Fruit fly (Drosophila melanogaster): ENCODE results near the gene CG15771.

CG15771 gene

DNA sequence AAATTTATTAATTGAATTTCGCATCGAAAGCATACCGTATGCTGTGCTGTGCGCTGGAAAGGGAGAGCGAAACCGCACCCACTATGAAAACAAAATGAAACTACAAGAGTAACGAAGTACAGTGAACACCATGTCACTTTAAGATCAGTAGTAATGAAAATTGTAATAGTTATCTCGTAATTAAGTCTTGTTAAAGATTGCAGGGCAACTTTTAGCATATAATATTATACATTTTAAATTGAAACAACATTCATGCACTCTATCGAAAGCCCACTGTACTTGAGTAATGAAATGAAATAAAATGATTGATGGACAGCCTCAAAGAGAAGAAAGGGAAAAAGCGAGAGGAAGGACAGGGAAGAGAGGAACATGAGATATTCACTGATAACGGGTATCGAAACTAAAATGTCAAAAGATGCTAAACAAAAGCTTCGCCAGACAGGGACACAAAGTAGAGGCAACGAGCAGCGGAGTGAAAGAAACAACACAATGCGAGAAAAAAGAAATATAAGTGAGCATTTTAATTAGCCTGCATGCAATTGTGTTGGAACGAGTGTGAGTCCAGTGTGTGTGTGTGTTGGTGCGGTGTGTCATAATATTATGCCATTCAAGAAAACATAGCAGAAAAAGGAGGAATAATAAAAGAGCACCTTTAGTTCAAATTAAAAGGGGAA is 20.0 kb upstream of the CG15771 start:
- TF ChIP-seq usp (GFP tag; optimal IDR thresholded peaks at IDR 0.05) = no peak
- TF ChIP-seq Dll (optimal IDR thresholded peaks at IDR 0.05) = no peak
- no peak for TF ChIP-seq CG8478 (optimal IDR thresholded peaks at IDR 0.05)
- no peak for TF ChIP-seq psq (optimal IDR thresholded peaks at IDR 0.05)
- no peak for TF ChIP-seq EcR (GFP tag; optimal IDR thresholded peaks at IDR 0.05)
- TF ChIP-seq pan (optimal IDR thresholded peaks at IDR 0.05) = no peak

- TF ChIP-seq EcR (GFP tag; optimal IDR thresholded peaks at IDR 0.05) (no peak), Dll (optimal IDR thresholded peaks at IDR 0.05) (no peak), CG8478 (optimal IDR thresholded peaks at IDR 0.05) (no peak), usp (GFP tag; optimal IDR thresholded peaks at IDR 0.05) (no peak), pan (optimal IDR thresholded peaks at IDR 0.05) (no peak), psq (optimal IDR thresholded peaks at IDR 0.05) (no peak)
These were observed 18.2 kb upstream of the CG15771 start for dm6 chrX:5737157-5737556.

dm6 chrX:5737676-5738220 is 17.6 kb upstream of the CG15771 start, which contains the start of gene Snx27:
TSS of gene Snx27 (minus strand) at chrX:5738031.
- no peak for TF ChIP-seq CG8478 (optimal IDR thresholded peaks at IDR 0.05)
- no peak for TF ChIP-seq EcR (GFP tag; optimal IDR thresholded peaks at IDR 0.05)
- no peak for TF ChIP-seq pan (optimal IDR thresholded peaks at IDR 0.05)
- TF ChIP-seq usp (GFP tag; optimal IDR thresholded peaks at IDR 0.05) = no peak
- no peak for TF ChIP-seq psq (optimal IDR thresholded peaks at IDR 0.05)
- TF ChIP-seq Dll (optimal IDR thresholded peaks at IDR 0.05) = no peak

- TF ChIP-seq psq (optimal IDR thresholded peaks at IDR 0.05) (no peak), usp (GFP tag; optimal IDR thresholded peaks at IDR 0.05) (no peak), EcR (GFP tag; optimal IDR thresholded peaks at IDR 0.05) (no peak), pan (optimal IDR thresholded peaks at IDR 0.05) (no peak), Dll (optimal IDR thresholded peaks at IDR 0.05) (no peak), CG8478 (optimal IDR thresholded peaks at IDR 0.05) (no peak)
These were observed 13.7 kb upstream of the CG15771 start for dm6 chrX:5741625-5742024.

dm6 chrX:5744277-5744846 is 11.0 kb upstream of the CG15771 start:
- TF ChIP-seq CG8478 (optimal IDR thresholded peaks at IDR 0.05) = no peak
- TF ChIP-seq Dll (optimal IDR thresholded peaks at IDR 0.05) = no peak
- TF ChIP-seq pan (optimal IDR thresholded peaks at IDR 0.05) = no peak
- no peak for TF ChIP-seq usp (GFP tag; optimal IDR thresholded peaks at IDR 0.05)
- no peak for TF ChIP-seq psq (optimal IDR thresholded peaks at IDR 0.05)
- no peak for TF ChIP-seq EcR (GFP tag; optimal IDR thresholded peaks at IDR 0.05)

DNA sequence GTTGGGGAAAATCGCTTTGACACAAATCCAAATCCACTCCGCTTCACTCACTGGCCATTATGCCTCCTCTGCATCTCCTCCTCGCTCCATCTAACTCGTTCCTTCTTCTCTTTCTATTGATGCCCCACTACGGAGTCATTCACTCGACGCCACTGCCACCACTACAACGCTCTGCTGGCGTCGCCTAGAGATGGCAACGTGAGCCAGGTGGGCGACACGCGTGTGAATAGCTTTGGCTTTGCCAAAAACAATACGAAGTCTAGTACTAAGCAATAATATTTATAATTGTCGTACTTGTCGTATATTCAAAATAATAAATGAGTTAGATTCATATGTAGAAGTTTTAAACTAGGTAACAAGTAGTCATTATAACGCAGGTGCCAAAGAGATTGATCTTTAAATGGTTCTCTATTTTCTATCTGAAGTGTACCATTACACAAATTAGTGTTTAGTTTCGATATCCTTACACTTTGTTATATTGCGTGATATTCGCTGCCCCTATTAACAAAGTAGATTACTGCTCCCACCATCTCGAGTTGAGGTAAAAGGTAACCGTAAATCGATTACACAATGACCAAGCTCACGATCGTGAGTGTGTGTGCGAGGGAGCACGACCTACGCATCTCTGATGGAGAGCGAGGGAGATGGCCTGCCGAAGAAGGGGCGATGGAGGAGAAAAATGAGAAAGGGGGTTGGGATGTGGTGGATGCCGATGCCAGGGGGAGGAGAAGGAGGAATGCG is 10.2 kb upstream of the CG15771 start:
- no peak for TF ChIP-seq Dll (optimal IDR thresholded peaks at IDR 0.05)
- no peak for TF ChIP-seq usp (GFP tag; optimal IDR thresholded peaks at IDR 0.05)
- TF ChIP-seq EcR (GFP tag; optimal IDR thresholded peaks at IDR 0.05) = no peak
- no peak for TF ChIP-seq pan (optimal IDR thresholded peaks at IDR 0.05)
- TF ChIP-seq psq (optimal IDR thresholded peaks at IDR 0.05) = no peak
- TF ChIP-seq CG8478 (optimal IDR thresholded peaks at IDR 0.05) = no peak

DNA sequence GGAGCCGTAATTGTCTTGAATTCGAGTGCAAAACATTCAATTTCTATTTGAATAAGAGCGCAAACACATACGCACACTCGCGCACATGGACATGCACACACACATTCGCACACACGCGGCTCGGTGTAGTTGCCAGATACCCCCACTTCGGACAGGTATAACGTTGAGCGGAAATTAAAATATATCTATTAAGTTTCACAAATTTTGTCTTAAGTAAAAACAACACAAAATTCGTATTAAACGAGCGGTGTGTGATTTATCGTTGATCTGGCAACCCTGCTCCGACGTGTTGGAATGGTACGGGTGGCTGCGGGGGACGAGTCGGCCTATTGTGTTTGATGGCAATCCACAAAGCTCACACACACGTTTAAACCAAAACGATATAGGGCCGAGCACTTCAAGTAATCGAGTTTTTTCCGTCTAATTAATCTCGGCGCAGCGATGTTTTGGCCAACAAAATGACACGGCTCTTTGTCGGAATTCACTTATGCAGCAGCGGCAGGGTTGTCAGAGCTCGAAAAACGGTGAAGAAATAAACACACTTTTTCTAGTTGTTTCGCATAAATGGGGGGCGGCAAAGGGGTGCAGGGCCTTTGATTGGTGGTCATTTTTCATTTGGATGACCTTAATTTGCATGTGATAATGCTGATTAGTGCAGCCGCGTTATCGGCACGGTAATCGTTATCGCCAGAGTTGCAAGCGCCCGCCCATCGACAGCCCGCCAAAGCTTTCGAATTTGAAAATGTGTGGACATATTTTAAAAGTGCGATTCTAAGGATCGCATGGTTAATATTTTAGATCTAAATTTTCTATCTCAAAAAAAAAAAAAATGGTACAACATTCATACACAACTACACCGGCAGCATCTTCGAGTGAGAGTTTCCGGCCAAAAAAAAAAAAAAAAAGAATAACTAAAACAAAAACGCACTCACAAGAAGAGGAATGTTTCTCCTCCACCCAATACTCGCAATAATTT is 9.2 kb upstream of the CG15771 start:
- no peak for TF ChIP-seq psq (optimal IDR thresholded peaks at IDR 0.05)
- TF ChIP-seq EcR (GFP tag; optimal IDR thresholded peaks at IDR 0.05) = no peak
- TF ChIP-seq CG8478 (optimal IDR thresholded peaks at IDR 0.05) = no peak
- TF ChIP-seq Dll (optimal IDR thresholded peaks at IDR 0.05) = no peak
- no peak for TF ChIP-seq pan (optimal IDR thresholded peaks at IDR 0.05)
- no peak for TF ChIP-seq usp (GFP tag; optimal IDR thresholded peaks at IDR 0.05)

DNA sequence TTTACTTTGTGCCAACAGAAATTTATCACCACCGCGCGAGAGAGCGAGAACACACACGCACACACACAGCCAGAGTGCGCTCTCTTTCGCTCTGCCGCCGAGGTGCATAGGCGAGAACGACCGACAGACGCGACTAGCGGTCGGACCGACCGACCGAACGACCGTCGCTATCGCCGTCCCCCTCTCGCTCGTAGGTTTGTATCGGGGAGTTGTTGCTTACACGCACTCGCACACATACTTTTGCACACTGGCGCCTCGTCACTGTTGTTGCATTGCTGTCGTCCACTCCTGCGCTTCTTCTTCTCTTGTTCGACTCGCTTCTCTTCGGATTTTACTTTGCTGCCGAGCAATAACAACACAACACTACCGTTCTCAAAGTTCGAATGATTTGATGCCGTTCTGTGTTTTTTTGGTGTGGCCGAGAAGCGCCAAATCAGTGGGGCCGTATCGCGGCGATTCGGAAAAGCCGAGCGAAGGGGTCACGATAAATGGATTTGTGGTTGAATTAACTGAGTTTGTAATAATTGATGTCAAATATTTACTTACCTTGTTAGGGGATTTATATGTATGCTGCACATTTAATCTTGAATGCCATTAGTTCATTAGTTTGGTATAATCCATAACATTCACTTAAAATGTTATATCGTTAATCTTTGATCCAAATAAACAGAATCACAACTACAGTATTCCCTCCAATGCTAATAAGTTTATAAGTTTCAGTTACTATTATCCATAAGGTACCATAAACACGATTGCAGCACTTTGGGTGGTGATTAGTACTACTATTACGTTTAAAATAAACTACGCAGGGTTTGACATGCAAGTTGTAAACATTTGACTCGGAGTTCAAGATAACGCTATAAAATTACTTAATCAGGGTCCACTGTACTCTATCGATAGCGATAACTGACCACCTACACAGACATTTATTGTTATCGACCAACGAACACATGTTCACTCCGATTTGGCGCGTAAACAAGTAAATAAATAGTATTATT is 8.2 kb upstream of the CG15771 start, which contains the start of the genes IntS6 and Rtel1:
IntS6 (minus strand) TSS at position 391 of the 998 bp plus-strand sequence.
Rtel1 (plus strand) TSS at position 884 of the 998 bp plus-strand sequence.
- TF ChIP-seq pan (optimal IDR thresholded peaks at IDR 0.05) (no peak), EcR (GFP tag; optimal IDR thresholded peaks at IDR 0.05) (no peak), psq (optimal IDR thresholded peaks at IDR 0.05) (no peak), Dll (optimal IDR thresholded peaks at IDR 0.05) (peak; percentile 58), CG8478 (optimal IDR thresholded peaks at IDR 0.05) (peak; percentile 65), usp (GFP tag; optimal IDR thresholded peaks at IDR 0.05) (no peak)

- TF ChIP-seq EcR (GFP tag; optimal IDR thresholded peaks at IDR 0.05) (no peak), CG8478 (optimal IDR thresholded peaks at IDR 0.05) (no peak), pan (optimal IDR thresholded peaks at IDR 0.05) (no peak), usp (GFP tag; optimal IDR thresholded peaks at IDR 0.05) (no peak), Dll (optimal IDR thresholded peaks at IDR 0.05) (no peak), psq (optimal IDR thresholded peaks at IDR 0.05) (no peak)
These were observed 3.4 kb upstream of the CG15771 start, which contains the start of gene CG15772 for dm6 chrX:5751949-5752348. TSS of gene CG15772 (plus strand) at chrX:5752249.

DNA sequence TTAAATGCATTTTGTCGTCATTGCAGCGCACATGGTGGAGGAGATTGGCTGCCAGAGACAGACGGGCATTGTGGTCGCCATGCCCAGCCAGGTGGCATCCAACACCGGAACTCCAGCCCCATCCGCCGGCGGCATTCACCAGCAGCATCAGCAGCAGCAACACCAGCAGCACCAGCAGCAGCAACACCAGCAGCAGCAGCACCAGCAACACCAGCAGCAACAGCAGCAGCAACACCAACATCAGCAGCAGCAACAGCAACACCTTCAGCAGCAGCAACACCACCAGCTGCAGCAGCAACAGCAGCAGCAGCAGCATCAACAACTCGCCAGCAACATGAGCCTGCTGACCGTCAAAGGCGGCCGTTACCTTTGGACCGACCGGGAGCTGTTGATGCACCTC is 2.5 kb upstream of the CG15771 start:
- no peak for TF ChIP-seq psq (optimal IDR thresholded peaks at IDR 0.05)
- TF ChIP-seq CG8478 (optimal IDR thresholded peaks at IDR 0.05) = no peak
- TF ChIP-seq usp (GFP tag; optimal IDR thresholded peaks at IDR 0.05) = no peak
- TF ChIP-seq Dll (optimal IDR thresholded peaks at IDR 0.05) = no peak
- TF ChIP-seq pan (optimal IDR thresholded peaks at IDR 0.05) = no peak
- no peak for TF ChIP-seq EcR (GFP tag; optimal IDR thresholded peaks at IDR 0.05)

Measured in whole organism.